Fruit fly (Drosophila melanogaster): ENCODE data around the gene pHCl-2.

pHCl-2 gene

DNA sequence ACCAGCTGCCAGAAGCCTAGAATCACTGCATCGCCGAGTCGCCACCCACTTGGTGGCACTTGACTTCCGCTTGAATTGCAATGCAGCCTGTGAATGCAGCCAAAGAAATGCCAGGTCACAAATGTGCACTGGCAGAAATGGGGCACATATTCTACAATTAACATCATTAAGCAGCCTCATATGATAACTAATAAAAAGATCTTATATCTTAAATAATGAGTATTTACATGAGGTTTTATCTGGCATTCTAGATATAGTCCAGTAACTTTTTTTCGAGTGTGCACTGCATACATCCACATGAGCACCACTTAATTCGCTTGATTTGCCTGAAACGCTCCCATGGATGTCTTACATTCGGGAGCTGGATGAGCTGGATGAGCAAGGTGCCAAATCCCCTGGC, 9.5 kb downstream of the pHCl-2 start (continued):
- TF ChIP-seq OdsH (GFP tag; optimal IDR thresholded peaks at IDR 0.05) (peak; percentile 64), CG11294 (GFP tag; IDR thresholded peaks at IDR 0.05) (peak; percentile 13; the same call in 1 of the 2 replicates), acj6 (GFP tag; optimal IDR thresholded peaks at IDR 0.05) (peak; percentile 61), Sox102F (GFP tag; optimal IDR thresholded peaks at IDR 0.05) (peak; percentile 49), achi (GFP tag; optimal IDR thresholded peaks at IDR 0.05) (peak; percentile 58), CG8119 (GFP tag; IDR thresholded peaks at IDR 0.05) (peak; percentile 69), Lpt (GFP tag; optimal IDR thresholded peaks at IDR 0.05) (no peak), fd59A (GFP tag; optimal IDR thresholded peaks at IDR 0.05) (peak; percentile 10), Gug (GFP tag; IDR thresholded peaks at IDR 0.05) (peak; percentile 44; the same call in 1 of the 2 replicates), CG6854 (GFP tag; optimal IDR thresholded peaks at IDR 0.05) (no peak), Hr38 (GFP tag; optimal IDR thresholded peaks at IDR 0.05) (no peak)

DNA sequence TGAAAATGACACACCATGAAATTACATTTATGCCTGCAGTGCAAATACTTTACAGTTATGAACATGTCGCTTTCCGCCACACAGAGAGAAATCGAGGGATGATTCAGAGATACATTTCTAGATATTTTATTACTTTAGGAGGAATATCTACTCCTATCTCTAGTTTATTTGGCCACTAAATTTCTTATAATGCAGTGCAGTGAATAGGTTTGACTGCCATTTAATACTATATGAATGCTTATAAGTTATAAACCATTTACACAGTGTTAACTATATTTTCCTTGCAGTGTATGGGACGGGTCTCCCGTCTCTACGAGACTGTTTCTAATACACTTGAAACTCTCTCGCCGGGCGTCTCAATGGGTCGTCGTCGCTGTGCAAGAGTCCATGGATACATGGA, 15.0 kb downstream of the pHCl-2 start:
- TF ChIP-seq CG6276 (GFP tag; optimal IDR thresholded peaks at IDR 0.05) (peak; percentile 34), CG8632 (GFP tag; optimal IDR thresholded peaks at IDR 0.05) (no peak), Hr4 (GFP tag; optimal IDR thresholded peaks at IDR 0.05) (peak; percentile 42), CG32006 (GFP tag; optimal IDR thresholded peaks at IDR 0.05) (peak; percentile 67), pdm3 (GFP tag; optimal IDR thresholded peaks at IDR 0.05) (peak; percentile 20), CG3919 (GFP tag; optimal IDR thresholded peaks at IDR 0.05) (peak; percentile 16), eg (GFP tag; IDR thresholded peaks at IDR 0.05) (0 out of 3 replicates have a peak, but pooled peaks have one; percentile 37), fd85E (GFP tag; optimal IDR thresholded peaks at IDR 0.05) (no peak), dsx (GFP tag; optimal IDR thresholded peaks at IDR 0.05; ENCODE audit: poor library complexity, severe bottlenecking) (no peak), CG10631 (GFP tag; optimal IDR thresholded peaks at IDR 0.05) (no peak), CG15336 (GFP tag; IDR thresholded peaks at IDR 0.05) (peak; percentile 31; the same call in 1 of the 2 replicates), Sox14 (GFP tag; optimal IDR thresholded peaks at IDR 0.05) (peak; percentile 18), spab (GFP tag; optimal IDR thresholded peaks at IDR 0.05) (no peak), net (GFP tag; optimal IDR thresholded peaks at IDR 0.05) (peak; percentile 11), topi (GFP tag; optimal IDR thresholded peaks at IDR 0.05) (no peak), CG4318 (GFP tag; optimal IDR thresholded peaks at IDR 0.05) (peak; percentile 12), CG8119 (GFP tag; IDR thresholded peaks at IDR 0.05) (peak; percentile 43; the same call in 2 of the 3 replicates), acj6 (GFP tag; optimal IDR thresholded peaks at IDR 0.05) (peak; percentile 4), CG34406 (GFP tag; optimal IDR thresholded peaks at IDR 0.05) (no peak), Eip93F (GFP tag; optimal IDR thresholded peaks at IDR 0.05) (no peak), CG11294 (GFP tag; IDR thresholded peaks at IDR 0.05) (no peak), CG6163 (GFP tag; IDR thresholded peaks at IDR 0.05) (0 out of 3 replicates have a peak, but pooled peaks have one; percentile 42), Ets96B (tag; optimal IDR thresholded peaks at IDR 0.05) (no peak), CG8319 (GFP tag; optimal IDR thresholded peaks at IDR 0.05) (no peak), Blimp-1 (GFP tag; optimal IDR thresholded peaks at IDR 0.05) (no peak), lz (GFP tag; optimal IDR thresholded peaks at IDR 0.05) (peak; percentile 7), CG11762 (GFP tag; optimal IDR thresholded peaks at IDR 0.05; ENCODE audit: insufficient read depth) (no peak), salr (GFP tag; optimal IDR thresholded peaks at IDR 0.05) (peak in 1 of 2 experiments; percentile 40), achi (GFP tag; optimal IDR thresholded peaks at IDR 0.05) (no peak), CG3032 (tag; optimal IDR thresholded peaks at IDR 0.05) (peak; percentile 5), Eip78C (GFP tag) (peak; percentile 60), Smox (GFP tag; optimal IDR thresholded peaks at IDR 0.05) (no peak), Lpt (GFP tag; optimal IDR thresholded peaks at IDR 0.05) (peak; percentile 15)

DNA sequence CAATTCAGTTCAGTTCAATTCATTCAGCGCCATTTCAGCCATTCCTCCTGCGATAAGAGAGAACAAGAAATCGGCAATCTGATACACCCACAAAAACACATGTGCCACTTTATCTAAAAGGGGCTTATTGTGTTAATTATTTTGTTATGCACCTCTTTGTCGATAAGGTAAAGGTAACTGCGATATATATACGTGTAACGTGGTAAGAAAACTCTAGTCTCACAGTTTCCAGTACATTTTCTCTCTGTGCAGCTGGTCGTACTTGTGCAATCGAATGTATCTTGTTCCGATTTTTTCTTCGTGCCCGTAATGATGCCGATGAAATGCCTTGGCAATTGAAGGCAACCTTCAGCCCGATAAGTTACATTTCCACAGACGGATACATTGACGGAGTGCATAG, 17.7 kb downstream of the pHCl-2 start:
- TF ChIP-seq cyc (GFP tag; optimal IDR thresholded peaks at IDR 0.05) (peak; percentile 15), Eip75B (GFP tag; optimal IDR thresholded peaks at IDR 0.05) (peak; percentile 36), CG6792 (GFP tag; optimal IDR thresholded peaks at IDR 0.05) (peak; percentile 28), net (GFP tag; optimal IDR thresholded peaks at IDR 0.05) (no peak), CG16779 (tag; optimal IDR thresholded peaks at IDR 0.05) (no peak), CG8632 (GFP tag; optimal IDR thresholded peaks at IDR 0.05) (peak; percentile 24), CG8319 (GFP tag; optimal IDR thresholded peaks at IDR 0.05) (peak; percentile 13), CG31627 (GFP tag; optimal IDR thresholded peaks at IDR 0.05) (peak; percentile 12), CG32006 (GFP tag; optimal IDR thresholded peaks at IDR 0.05) (peak; percentile 30), CG6808 (GFP tag; optimal IDR thresholded peaks at IDR 0.05) (no peak), CG10669 (GFP tag; optimal IDR thresholded peaks at IDR 0.05) (peak; percentile 15), Hr38 (GFP tag; optimal IDR thresholded peaks at IDR 0.05) (no peak), Met (GFP tag; optimal IDR thresholded peaks at IDR 0.05) (peak; percentile 51), CG6163 (GFP tag; IDR thresholded peaks at IDR 0.05) (peak; percentile 25; the same call in 1 of the 3 replicates), fd59A (GFP tag; optimal IDR thresholded peaks at IDR 0.05) (no peak), Smox (GFP tag; optimal IDR thresholded peaks at IDR 0.05) (peak; percentile 27), CG3032 (tag; optimal IDR thresholded peaks at IDR 0.05) (peak; percentile 11), CG15336 (GFP tag; IDR thresholded peaks at IDR 0.05) (peak; percentile 28; the same call in 1 of the 2 replicates), pdm3 (GFP tag; optimal IDR thresholded peaks at IDR 0.05) (peak; percentile 36), CG3919 (GFP tag; optimal IDR thresholded peaks at IDR 0.05) (peak; percentile 60), CG9139 (GFP tag; optimal IDR thresholded peaks at IDR 0.05) (no peak)
